Fruit fly (Drosophila melanogaster): Measurements from ENCODE around the gene CtsL4.
A peak's percentile ranks its signal among the peaks of the same experiment; 100 is the strongest.

CtsL4 gene

dm6 chr2L:10341405-10341804 lies 15.0 kb downstream of the CtsL4 start, which contains the start of gene CG31715 (continued):
- no peak for TF ChIP-seq Hand (GFP tag; optimal IDR thresholded peaks at IDR 0.05)
- no peak for TF ChIP-seq eve (GFP tag; optimal IDR thresholded peaks at IDR 0.05)
- TF ChIP-seq Hr78 (GFP tag; optimal IDR thresholded peaks at IDR 0.05) = no peak
- no peak for TF ChIP-seq odd (GFP tag; optimal IDR thresholded peaks at IDR 0.05)
- TF ChIP-seq CG6765 (GFP tag; optimal IDR thresholded peaks at IDR 0.05) = no peak
- no peak for TF ChIP-seq scrt (GFP tag; optimal IDR thresholded peaks at IDR 0.05)
- no peak for TF ChIP-seq CG2678 (tag; optimal IDR thresholded peaks at IDR 0.05)
- TF ChIP-seq pnt (GFP tag; optimal IDR thresholded peaks at IDR 0.05) = no peak
- TF ChIP-seq HHEX (GFP tag; optimal IDR thresholded peaks at IDR 0.05) = no peak
- no peak for TF ChIP-seq NC2α (GFP tag; optimal IDR thresholded peaks at IDR 0.05)
- no peak for TF ChIP-seq vfl (GFP tag; optimal IDR thresholded peaks at IDR 0.05)
- TF ChIP-seq Sin3A (optimal IDR thresholded peaks at IDR 0.05) = no peak
- peak; percentile 16 for TF ChIP-seq CG30403 (GFP tag; optimal IDR thresholded peaks at IDR 0.05)
- TF ChIP-seq CG3407 (GFP tag; optimal IDR thresholded peaks at IDR 0.05) = no peak
- TF ChIP-seq YL-1 (GFP tag; optimal IDR thresholded peaks at IDR 0.05) = peak; percentile 21
- no peak for TF ChIP-seq CG8478 (optimal IDR thresholded peaks at IDR 0.05)
- TF ChIP-seq cg (GFP tag; optimal IDR thresholded peaks at IDR 0.05) = no peak
- TF ChIP-seq Rx (GFP tag; IDR thresholded peaks at IDR 0.05) = no peak
- TF ChIP-seq zfh1 (GFP tag; IDR thresholded peaks at IDR 0.05) = no peak
- no peak for TF ChIP-seq Poxn (GFP tag; IDR thresholded peaks at IDR 0.05)
- peak; percentile 24 for TF ChIP-seq lilli (GFP tag; optimal IDR thresholded peaks at IDR 0.05)
- TF ChIP-seq pan (optimal IDR thresholded peaks at IDR 0.05) = no peak
- no peak for TF ChIP-seq pan (GFP tag; optimal IDR thresholded peaks at IDR 0.05 in 1 of 2, IDR thresholded peaks at IDR 0.05 in 1 of 2)
- no peak for TF ChIP-seq sisA (GFP tag; IDR thresholded peaks at IDR 0.05)
- no peak for TF ChIP-seq bigmax (GFP tag; optimal IDR thresholded peaks at IDR 0.05)
- no peak for TF ChIP-seq CG16863 (GFP tag; optimal IDR thresholded peaks at IDR 0.05)
- no peak for TF ChIP-seq CG8281 (tag; optimal IDR thresholded peaks at IDR 0.05)
- peak; percentile 49; the same call in 1 of the 2 replicates for TF ChIP-seq rib (GFP tag; IDR thresholded peaks at IDR 0.05)
- TF ChIP-seq CG1233 (GFP tag; optimal IDR thresholded peaks at IDR 0.05) = no peak
- no peak for TF ChIP-seq D (optimal IDR thresholded peaks at IDR 0.05)
- no peak for TF ChIP-seq D (GFP tag; optimal IDR thresholded peaks at IDR 0.05)
- TF ChIP-seq lab (GFP tag; optimal IDR thresholded peaks at IDR 0.05) = no peak
- no peak for TF ChIP-seq CG7372 (GFP tag; IDR thresholded peaks at IDR 0.05)
- TF ChIP-seq CG4730 (GFP tag; IDR thresholded peaks at IDR 0.05) = no peak
- no peak for TF ChIP-seq Meics (GFP tag; optimal IDR thresholded peaks at IDR 0.05)
- no peak for TF ChIP-seq stc (GFP tag; IDR thresholded peaks at IDR 0.05)
- peak; percentile 98 for TF ChIP-seq CG7745 (tag; optimal IDR thresholded peaks at IDR 0.05)
- TF ChIP-seq HmgZ (tag; optimal IDR thresholded peaks at IDR 0.05) = no peak
- no peak for TF ChIP-seq CG12071 (GFP tag; optimal IDR thresholded peaks at IDR 0.05)
- TF ChIP-seq peb (GFP tag; IDR thresholded peaks at IDR 0.05) = no peak
- TF ChIP-seq pho (GFP tag; optimal IDR thresholded peaks at IDR 0.05) = no peak
- no peak for TF ChIP-seq CG14965 (GFP tag; optimal IDR thresholded peaks at IDR 0.05; ENCODE audit: borderline replicate concordance)
- no peak for TF ChIP-seq CG12104 (GFP tag; optimal IDR thresholded peaks at IDR 0.05)
- TF ChIP-seq Trl (optimal IDR thresholded peaks at IDR 0.05) = no peak
- no peak for TF ChIP-seq Trl (GFP tag; optimal IDR thresholded peaks at IDR 0.05)
- peak; percentile 18 for TF ChIP-seq Sox100B (GFP tag; optimal IDR thresholded peaks at IDR 0.05)
- TF ChIP-seq mam (GFP tag; optimal IDR thresholded peaks at IDR 0.05) = no peak
- TF ChIP-seq CG10209 (GFP tag; optimal IDR thresholded peaks at IDR 0.05) = no peak
- TF ChIP-seq CG11696 (GFP tag; IDR thresholded peaks at IDR 0.05) = no peak
- TF ChIP-seq CG11093 (GFP tag; IDR thresholded peaks at IDR 0.05) = no peak
- no peak for TF ChIP-seq cad (GFP tag; optimal IDR thresholded peaks at IDR 0.05)
- TF ChIP-seq aop (GFP tag; IDR thresholded peaks at IDR 0.05) = no peak
- TF ChIP-seq ERR (GFP tag; optimal IDR thresholded peaks at IDR 0.05) = no peak
- no peak for TF ChIP-seq exex (tag; optimal IDR thresholded peaks at IDR 0.05)
